Fruit fly (Drosophila melanogaster): ENCODE results near the gene Gapvd1.

Gapvd1 gene

DNA sequence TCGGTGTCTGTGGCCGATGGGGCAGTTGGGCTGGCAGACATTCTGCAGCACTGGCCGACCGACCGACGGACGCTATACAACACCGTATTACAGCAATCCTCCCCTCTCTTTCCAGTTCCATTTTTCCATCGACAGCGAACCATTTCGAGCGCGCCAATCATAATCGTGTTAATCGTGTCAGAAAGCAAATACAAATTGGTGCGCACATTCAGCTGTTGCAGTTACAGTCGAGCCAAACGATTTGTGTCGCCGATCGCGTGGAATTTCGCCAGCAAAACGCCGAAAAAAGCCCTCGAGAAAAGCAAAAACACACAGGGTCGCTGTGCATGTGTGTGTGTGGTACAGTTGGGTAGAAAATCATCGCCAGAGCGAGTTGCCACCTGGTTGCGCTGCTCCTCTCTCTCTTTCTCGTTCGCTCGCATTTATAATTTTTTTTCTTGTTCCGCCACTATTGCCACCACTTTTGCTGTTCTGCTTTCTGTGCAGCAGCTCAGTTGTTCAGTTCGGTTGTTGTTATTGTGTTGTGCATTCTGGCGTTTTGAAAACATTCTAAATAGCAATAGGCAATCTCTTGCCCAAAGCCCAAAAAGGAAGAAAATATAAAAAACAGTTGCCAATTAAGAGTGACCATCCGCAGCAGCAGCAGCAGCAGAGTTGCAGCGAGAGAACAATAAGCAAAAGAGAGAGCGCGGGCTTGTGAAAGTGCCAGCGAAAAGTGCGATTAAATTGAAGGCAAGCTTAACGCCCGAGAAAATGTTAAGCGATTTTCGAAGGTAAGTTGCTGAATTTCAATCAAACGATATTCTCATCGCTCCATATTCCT is 25.5 kb downstream of the Gapvd1 start, which contains the start of gene CG1737 (continued):
- TF ChIP-seq gce (GFP tag; IDR thresholded peaks at IDR 0.05) (no peak), sens (GFP tag) (peak; percentile 44), nerfin-2 (GFP tag; IDR thresholded peaks at IDR 0.05; ENCODE audit: partially characterized antibody) (no peak), da (GFP tag; optimal IDR thresholded peaks at IDR 0.05) (no peak), Mes4 (GFP tag; optimal IDR thresholded peaks at IDR 0.05) (no peak), CG10274 (GFP tag; optimal IDR thresholded peaks at IDR 0.05) (no peak), rib (GFP tag; IDR thresholded peaks at IDR 0.05) (no peak), h (optimal IDR thresholded peaks at IDR 0.05) (no peak), Hmr (GFP tag; optimal IDR thresholded peaks at IDR 0.05) (peak; percentile 55), HLH4C (GFP tag; IDR thresholded peaks at IDR 0.05; ENCODE audit: partially characterized antibody) (no peak), Ssrp (tag; optimal IDR thresholded peaks at IDR 0.05) (no peak), lab (GFP tag; optimal IDR thresholded peaks at IDR 0.05) (peak; percentile 50), NFAT (GFP tag; IDR thresholded peaks at IDR 0.05) (peak; percentile 43; the same call in 1 of the 2 replicates), Xbp1 (GFP tag; optimal IDR thresholded peaks at IDR 0.05) (no peak), CG17612 (GFP tag; IDR thresholded peaks at IDR 0.05) (no peak), Dp (GFP tag; optimal IDR thresholded peaks at IDR 0.05) (peak; percentile 8), Abd-B (GFP tag; optimal IDR thresholded peaks at IDR 0.05) (no peak), caup (GFP tag; optimal IDR thresholded peaks at IDR 0.05; ENCODE audit: severe bottlenecking) (no peak), ranshi (GFP tag; IDR thresholded peaks at IDR 0.05) (no peak), crp (GFP tag; optimal IDR thresholded peaks at IDR 0.05) (no peak), CG6813 (GFP tag; optimal IDR thresholded peaks at IDR 0.05) (no peak), CG12299 (tag; optimal IDR thresholded peaks at IDR 0.05) (no peak), CG4707 (GFP tag; optimal IDR thresholded peaks at IDR 0.05) (no peak), Camta (GFP tag; optimal IDR thresholded peaks at IDR 0.05) (no peak), CG4424 (GFP tag; optimal IDR thresholded peaks at IDR 0.05) (no peak), CG31224 (GFP tag; IDR thresholded peaks at IDR 0.05) (no peak), mld (GFP tag; IDR thresholded peaks at IDR 0.05; ENCODE audit: partially characterized antibody) (no peak), CG7271 (tag; optimal IDR thresholded peaks at IDR 0.05) (no peak), Tbp (GFP tag; optimal IDR thresholded peaks at IDR 0.05) (no peak), hb (GFP tag; IDR thresholded peaks at IDR 0.05; ENCODE audit: partially characterized antibody) (no peak), C15 (GFP tag; IDR thresholded peaks at IDR 0.05) (no peak), tgo (GFP tag; IDR thresholded peaks at IDR 0.05) (no peak), hth (optimal IDR thresholded peaks at IDR 0.05) (no peak), CG1603 (tag; optimal IDR thresholded peaks at IDR 0.05) (peak; percentile 1), CG6791 (GFP tag; IDR thresholded peaks at IDR 0.05; ENCODE audit: partially characterized antibody) (no peak), cwo (GFP tag; optimal IDR thresholded peaks at IDR 0.05) (no peak), CG1024 (GFP tag; IDR thresholded peaks at IDR 0.05) (no peak), Max (GFP tag; optimal IDR thresholded peaks at IDR 0.05) (no peak), zen2 (GFP tag; IDR thresholded peaks at IDR 0.05; ENCODE audit: partially characterized antibody) (no peak), wor (GFP tag; IDR thresholded peaks at IDR 0.05) (no peak), CG8388 (GFP tag; optimal IDR thresholded peaks at IDR 0.05) (peak; percentile 37), sug (tag; optimal IDR thresholded peaks at IDR 0.05) (peak; percentile 35), CG8944 (GFP tag; optimal IDR thresholded peaks at IDR 0.05) (peak; percentile 5), dmrt99B (tag; optimal IDR thresholded peaks at IDR 0.05) (no peak), CG8765 (GFP tag; IDR thresholded peaks at IDR 0.05) (no peak), onecut (GFP tag; IDR thresholded peaks at IDR 0.05) (no peak), CG12219 (GFP tag; optimal IDR thresholded peaks at IDR 0.05) (no peak), D19B (GFP tag; optimal IDR thresholded peaks at IDR 0.05) (no peak), CG2199 (GFP tag; IDR thresholded peaks at IDR 0.05) (0 out of 3 replicates have a peak, but pooled peaks have one; percentile 21)

All from whole organism, embryonic.